Worm (Caenorhabditis elegans) whole organism, L4/young adult: ENCODE data around the gene unc-43.

Experiments used
- W03F9.2 ChIP-seq: fragments of 150-350 bp; optimal IDR thresholded peaks from 2 replicates; lab custom pipeline; 2014; ENCODE audit warnings: missing biosample characterization, missing genetic modification characterization
- dao-5 ChIP-seq: sonication (generic microtip); optimal IDR thresholded peaks from 2 replicates; lab custom pipeline; 2016; ENCODE audit warnings: missing genotype, missing genetic modification characterization, moderate library complexity, missing compliant biosample characterization
- him-1 ChIP-seq: sonication (generic microtip); optimal IDR thresholded peaks from 2 replicates; lab custom pipeline; 2016; ENCODE audit warnings: missing genotype, missing genetic modification reagents, missing genetic modification characterization, missing compliant biosample characterization

unc-43 gene

DNA sequence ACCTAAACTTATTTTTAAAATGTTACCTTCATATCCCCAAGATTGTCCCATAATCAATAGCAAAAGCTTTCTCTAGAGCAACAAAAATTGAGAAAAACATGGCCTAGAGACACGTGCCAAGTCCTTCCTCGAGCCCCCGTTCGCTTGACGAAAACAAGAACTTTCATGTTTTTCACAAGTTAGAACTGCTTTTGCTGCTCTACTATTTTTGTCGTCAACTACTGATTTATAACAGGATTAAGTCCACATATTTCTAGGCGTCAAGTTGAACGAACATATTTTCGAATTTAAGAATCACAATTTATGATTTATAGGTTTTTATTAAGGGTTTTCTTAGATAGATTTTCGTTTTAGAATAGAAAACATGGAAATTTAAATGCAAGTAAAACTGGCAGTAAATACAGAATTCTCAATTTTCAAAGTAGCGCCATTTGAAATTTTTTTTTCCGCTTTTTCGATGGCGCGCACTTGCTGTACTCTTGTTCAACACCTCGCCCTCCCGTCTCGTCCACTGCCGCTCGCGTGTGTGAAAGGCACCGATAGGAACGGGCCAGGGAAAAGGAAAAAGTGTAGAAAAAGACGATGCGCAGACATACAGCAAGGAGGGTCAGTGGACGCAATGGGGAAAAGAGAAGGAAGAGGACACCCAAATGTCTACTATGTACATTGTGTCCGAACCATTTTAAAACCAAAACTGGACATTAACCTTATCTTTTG, 65.7 kb downstream of the unc-43 start, which contains the start of gene rad-51:
Gene rad-51 (minus strand): TSS at position 51 of the 717 bp plus-strand sequence.
- no peak for TF ChIP-seq W03F9.2 (tag; lab: Kevin White, UChicago)
- TF ChIP-seq him-1 (tag; lab: Kevin White, UChicago) = no peak
- no peak for TF ChIP-seq dao-5 (tag; lab: Kevin White, UChicago)

DNA sequence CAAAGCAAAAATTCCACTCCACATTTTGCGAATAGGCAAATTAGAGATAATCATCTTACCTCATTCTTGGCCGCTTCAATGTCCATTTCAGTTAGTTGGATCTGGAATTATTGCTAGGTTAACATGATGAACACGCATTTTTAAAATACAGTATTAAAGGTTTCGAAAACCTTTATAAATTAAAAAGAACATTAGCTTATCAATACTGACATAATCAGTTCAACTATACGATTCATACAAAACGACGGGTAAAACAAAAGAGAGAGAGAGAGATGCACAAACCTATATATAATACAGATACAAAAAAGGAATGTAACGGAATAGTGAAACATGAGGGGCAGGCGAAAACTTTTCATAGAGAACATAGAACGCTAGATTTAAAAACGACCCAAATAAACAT, 68.5 kb downstream of the unc-43 start, which contains the start of gene thk-1:
Gene thk-1 (minus strand): TSS at position 101 of the 400 bp plus-strand sequence.
- TF ChIP-seq dao-5 (tag; lab: Kevin White, UChicago) (no peak), him-1 (tag; lab: Kevin White, UChicago) (no peak), W03F9.2 (tag; lab: Kevin White, UChicago) (no peak)

DNA sequence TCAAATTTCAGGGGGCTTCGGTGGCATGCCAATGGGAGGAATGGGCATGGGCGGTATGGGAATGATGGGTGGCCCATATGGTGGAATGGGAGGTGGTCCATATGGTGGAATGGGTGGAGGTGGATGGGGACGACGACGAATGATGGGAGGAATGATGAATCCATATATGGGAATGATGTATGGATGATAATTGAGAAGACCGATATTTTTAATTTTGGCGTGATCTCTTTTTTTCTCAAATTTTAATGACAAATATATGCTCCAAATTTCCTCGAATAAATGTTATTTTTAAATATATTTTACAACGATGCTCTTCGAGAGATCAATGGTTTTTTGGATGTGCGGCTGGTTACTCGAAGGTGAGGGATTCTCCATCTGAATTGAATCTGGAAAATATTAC, 72.3 kb downstream of the unc-43 start, which contains the start of gene Y43C5A.4:
Gene Y43C5A.4 (plus strand): TSS at position 301 of the 400 bp plus-strand sequence.
- TF ChIP-seq him-1 (tag; lab: Kevin White, UChicago) (no peak), dao-5 (tag; lab: Kevin White, UChicago) (no peak), W03F9.2 (tag; lab: Kevin White, UChicago) (no peak)

DNA sequence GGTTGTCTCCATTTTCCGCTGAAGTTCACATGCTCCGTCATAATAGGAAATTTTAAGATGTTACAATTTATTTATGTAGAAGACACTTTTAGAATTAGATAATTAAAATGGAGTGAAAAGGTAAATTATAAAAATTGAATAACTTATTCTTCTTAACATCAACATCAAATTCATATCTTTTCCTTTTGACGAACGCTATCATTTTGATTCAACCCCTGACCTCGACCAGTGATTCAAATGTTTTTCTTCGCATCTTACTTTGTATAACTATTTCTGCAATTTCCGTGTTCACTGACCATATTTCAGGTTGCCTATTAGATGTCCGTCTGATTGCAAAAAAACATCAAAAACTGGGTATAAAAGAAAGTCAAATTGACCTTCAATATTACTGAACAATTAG, 73.1 kb downstream of the unc-43 start, which contains the start of gene Y43C5A.7:
Gene Y43C5A.7 (plus strand): TSS at position 301 of the 400 bp plus-strand sequence.
- TF ChIP-seq dao-5 (tag; lab: Kevin White, UChicago) = no peak
- TF ChIP-seq him-1 (tag; lab: Kevin White, UChicago) = no peak
- no peak for TF ChIP-seq W03F9.2 (tag; lab: Kevin White, UChicago)

DNA sequence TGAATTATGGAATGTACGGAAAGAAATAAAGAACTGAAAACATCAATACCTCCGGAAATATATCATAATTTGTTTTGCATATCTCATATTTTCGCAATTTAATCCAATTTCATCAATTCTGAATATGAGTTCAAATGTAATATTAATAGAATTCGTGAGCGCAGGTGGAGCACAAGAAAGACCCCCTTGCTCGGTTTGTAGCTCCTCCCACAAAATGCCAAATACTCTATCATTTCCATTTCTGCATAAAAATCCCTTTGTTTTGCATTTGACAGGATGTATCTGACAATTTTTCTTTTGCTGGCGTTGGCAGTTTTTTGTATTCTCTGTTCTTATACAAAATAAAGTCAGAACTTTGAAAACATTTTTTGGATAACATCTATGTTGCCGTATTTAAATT, 75.0 kb downstream of the unc-43 start:
- TF ChIP-seq dao-5 (tag; lab: Kevin White, UChicago) (no peak), him-1 (tag; lab: Kevin White, UChicago) (no peak), W03F9.2 (tag; lab: Kevin White, UChicago) (no peak)
